Worm (Caenorhabditis elegans) whole organism, midembryonic: ENCODE data around the gene ZK688.7.
"Not testable (repeated sequence)": the region's sequence is repeated elsewhere in the genome, so short reads cannot be mapped to it uniquely, and the experiment has no call there.

Experiments
- T22C8.4 ChIP-seq: fragments of 200-800 bp; sonication (Bioruptor generic); IDR thresholded peaks from 2 replicates; pipeline ENCODE4 v1.3.6; 2022; ENCODE audit warnings: missing genetic modification characterization, missing compliant biosample characterization
- flt-1 ChIP-seq: fragments of 200-800 bp; sonication (Bioruptor generic); IDR thresholded peaks from 2 replicates; pipeline ENCODE4 v1.3.6; 2022; ENCODE audit warnings: missing genetic modification characterization, missing compliant biosample characterization
- klf-2 ChIP-seq: fragments of 200-800 bp; sonication (Bioruptor generic); conservative IDR thresholded peaks from 2 replicates; pipeline ENCODE4 v1.3.6; 2022; ENCODE audit warnings: missing genetic modification reagents, missing genetic modification characterization, missing compliant biosample characterization
- med-1 ChIP-seq: sonication (generic microtip); optimal IDR thresholded peaks from 2 replicates; lab custom pipeline; 2017; ENCODE audit warnings: missing genetic modification characterization, mild to moderate bottlenecking, missing compliant biosample characterization, antibody characterized with exemption, missing genetic modification reagents; ENCODE audit not compliant: insufficient read depth
- ref-1 ChIP-seq: fragments of 200-800 bp; sonication (Bioruptor generic); conservative IDR thresholded peaks from 2 replicates; pipeline ENCODE4 v1.3.6; 2022; ENCODE audit warnings: missing genetic modification reagents, missing genetic modification characterization, missing compliant biosample characterization
- ztf-29 ChIP-seq: fragments of 200-800 bp; sonication (Bioruptor generic); IDR thresholded peaks from 2 replicates; pipeline ENCODE4 v1.3.6; 2022; ENCODE audit warnings: missing genetic modification reagents, missing genetic modification characterization, missing compliant biosample characterization

- TF ChIP-seq med-1 (GFP tag; lab: Kevin White, UChicago); ref-1 (GFP tag; lab: Robert Waterston, UW); T22C8.4 (GFP tag; lab: Robert Waterston, UW); ztf-29 (GFP tag; lab: Robert Waterston, UW); klf-2 (GFP tag; lab: Robert Waterston, UW); flt-1: not testable (repeated sequence)
These were observed 47.6 kb upstream of the ZK688.7 start, which contains the start of gene F54H12.10 for ce11 chrIII:7958922-7959609.
